Worm (Caenorhabditis elegans) whole organism, mixed stage, embryonic: Measurements from ENCODE around the gene mnk-1.

Experiments used
- drap-1 ChIP-seq: fragments of 200-800 bp; sonication (Bioruptor generic); optimal IDR thresholded peaks from 3 replicates; lab custom pipeline; 2018; ENCODE audit warnings: mild to moderate bottlenecking, missing genetic modification characterization, missing compliant biosample characterization
- elt-3 ChIP-seq: fragments of 150-350 bp; optimal IDR thresholded peaks from 2 replicates; lab custom pipeline; 2014; ENCODE audit warnings: missing biosample characterization, missing genetic modification characterization
- flh-1 ChIP-seq: fragments of 200-800 bp; sonication (Bioruptor generic); optimal IDR thresholded peaks from 2 replicates; lab custom pipeline; 2018; ENCODE audit warnings: mild to moderate bottlenecking, missing genetic modification characterization, moderate library complexity, missing compliant biosample characterization
- lin-13 ChIP-seq: fragments of 150-350 bp; optimal IDR thresholded peaks from 2 replicates; lab custom pipeline; 2014; ENCODE audit warnings: missing biosample characterization, missing genetic modification characterization
- mep-1 ChIP-seq: fragments of 150-350 bp; optimal IDR thresholded peaks from 2 replicates; lab custom pipeline; 2017; ENCODE audit warnings: missing biosample characterization, missing genetic modification reagents, missing genetic modification characterization, inconsistent platforms
- nhr-237 ChIP-seq: fragments of 150-350 bp; optimal IDR thresholded peaks from 2 replicates; lab custom pipeline; 2014; ENCODE audit warnings: missing biosample characterization, missing genetic modification characterization
- sem-2 ChIP-seq: fragments of 200-800 bp; sonication (Bioruptor generic); optimal IDR thresholded peaks from 2 replicates; lab custom pipeline; 2018; ENCODE audit warnings: mild to moderate bottlenecking, missing genetic modification characterization, missing compliant biosample characterization
- snpc-4 ChIP-seq: fragments of 150-350 bp; optimal IDR thresholded peaks from 2 replicates; lab custom pipeline; 2014; ENCODE audit warnings: missing biosample characterization, missing genetic modification characterization
- unc-62 ChIP-seq: fragments of 150-350 bp; optimal IDR thresholded peaks from 2 replicates; lab custom pipeline; 2014; ENCODE audit warnings: missing biosample characterization, missing genetic modification reagents, missing genetic modification characterization
- ztf-11 ChIP-seq: fragments of 150-350 bp; optimal IDR thresholded peaks from 2 replicates; lab custom pipeline; 2014; ENCODE audit warnings: missing biosample characterization, missing genetic modification characterization

- TF ChIP-seq unc-62 (GFP tag; lab: Kevin White, UChicago) (no peak), ztf-11 (no peak), mep-1 (tag; lab: Kevin White, UChicago) (no peak), sem-2 (no peak), elt-3 (tag; lab: Kevin White, UChicago) (no peak), lin-13 (tag; lab: Kevin White, UChicago) (no peak), nhr-237 (tag; lab: Kevin White, UChicago) (no peak), snpc-4 (tag; lab: Kevin White, UChicago) (no peak), flh-1 (GFP tag; lab: Kevin White, UChicago) (no peak), drap-1 (GFP tag; lab: Kevin White, UChicago) (no peak)
Observed at ce11 chrII:10580833-10581232, 26.0 kb upstream of the mnk-1 start, which contains the start of gene dap-3.
